Worm (Caenorhabditis elegans): ENCODE data around the gene sre-38.

sre-38 gene

DNA sequence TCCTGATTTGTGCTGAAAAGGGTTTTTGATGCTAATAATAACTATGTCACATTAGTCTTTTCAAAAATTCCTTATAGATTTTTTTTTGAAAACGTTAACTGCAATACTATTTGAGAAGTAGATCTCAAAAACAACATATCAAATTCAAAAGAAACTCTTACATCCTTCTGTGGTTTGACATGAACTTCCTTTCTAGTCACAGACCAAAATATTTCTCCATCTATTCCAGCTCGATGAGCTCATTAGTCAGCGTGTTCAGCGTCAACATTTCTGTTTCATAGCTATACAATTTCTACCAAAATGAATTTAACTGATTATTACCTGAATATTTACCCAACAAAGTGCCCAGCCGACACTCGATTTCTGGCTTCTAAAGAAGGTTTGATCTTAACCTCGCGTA, 51.3 kb downstream of the sre-38 start, which contains the start of gene srh-67:
TSS of gene srh-67 (plus strand) at position 301 of the 400 bp plus-strand sequence.
- TF ChIP-seq dao-5 (tag; optimal IDR thresholded peaks at IDR 0.05) (no peak), W03F9.2 (tag; optimal IDR thresholded peaks at IDR 0.05) (no peak), him-1 (tag; optimal IDR thresholded peaks at IDR 0.05) (no peak)
